Fruit fly (Drosophila melanogaster) whole organism, embryonic: ENCODE measurements around the gene CG10702.

Experiments
- Blimp-1 ChIP-seq: fragments of 200-800 bp; sonication (Bioruptor generic); optimal IDR thresholded peaks from 3 replicates; lab custom pipeline; 2018; ENCODE audit warnings: missing biosample characterization, missing genetic modification characterization, mild to moderate bottlenecking, moderate library complexity, missing genetic modification reagents
- CG1024 ChIP-seq: fragments of 200-800 bp; sonication (Bioruptor generic); IDR thresholded peaks from 2 replicates; pipeline ENCODE4 v1.3.6; 2022; ENCODE audit warnings: missing biosample characterization, missing genetic modification characterization
- CG12299 ChIP-seq: fragments of 200-800 bp; sonication (Bioruptor generic); optimal IDR thresholded peaks from 2 replicates; lab custom pipeline; 2018; ENCODE audit warnings: missing biosample characterization, mild to moderate bottlenecking, missing genetic modification characterization
- CG13287 ChIP-seq: fragments of 200-800 bp; sonication (Bioruptor generic); IDR thresholded peaks from 2 replicates; pipeline ENCODE4 v1.3.6; 2022; ENCODE audit warnings: missing biosample characterization, missing genetic modification characterization; ENCODE audit not compliant: partially characterized antibody
- CG17385 ChIP-seq: fragments of 200-800 bp; sonication (Bioruptor generic); optimal IDR thresholded peaks from 3 replicates; lab custom pipeline; 2018; ENCODE audit warnings: missing biosample characterization, mild to moderate bottlenecking, missing genetic modification characterization
- CG17612 ChIP-seq: fragments of 200-800 bp; sonication (Bioruptor generic); IDR thresholded peaks from 2 replicates; pipeline ENCODE4 v1.3.6; 2022; ENCODE audit warnings: missing biosample characterization, missing genetic modification characterization
- CG2875 ChIP-seq: fragments of 200-800 bp; sonication (Bioruptor generic); optimal IDR thresholded peaks from 2 replicates; lab custom pipeline; 2017; ENCODE audit warnings: missing biosample characterization, mild to moderate bottlenecking, missing genetic modification characterization, missing genetic modification reagents
- CG4730 ChIP-seq: fragments of 200-800 bp; sonication (Bioruptor generic); IDR thresholded peaks from 2 replicates; pipeline ENCODE4 v1.3.6; 2022; ENCODE audit warnings: missing biosample characterization, missing genetic modification characterization
- CG6683 ChIP-seq: fragments of 200-800 bp; sonication (Bioruptor generic); optimal IDR thresholded peaks from 2 replicates; lab custom pipeline; 2017; ENCODE audit warnings: missing biosample characterization, mild to moderate bottlenecking, missing genetic modification characterization, missing genetic modification reagents
- CG6689 ChIP-seq: fragments of 200-800 bp; sonication (Bioruptor generic); IDR thresholded peaks from 2 replicates; pipeline ENCODE4 v1.3.6; 2022; ENCODE audit warnings: missing biosample characterization, missing genetic modification characterization
- CG7372 ChIP-seq: fragments of 200-800 bp; sonication (Bioruptor generic); IDR thresholded peaks from 2 replicates; pipeline ENCODE4 v1.3.6; 2022; ENCODE audit warnings: missing biosample characterization, missing genetic modification characterization
- CHES-1-like ChIP-seq: fragments of 200-800 bp; sonication (Bioruptor generic); optimal IDR thresholded peaks from 2 replicates; lab custom pipeline; 2016; ENCODE audit warnings: missing biosample characterization, missing genetic modification characterization
- Dad ChIP-seq: fragments of 200-800 bp; sonication (Bioruptor generic); optimal IDR thresholded peaks from 3 replicates; lab custom pipeline; 2016; ENCODE audit warnings: missing biosample characterization, missing genetic modification characterization
- HLH4C ChIP-seq: fragments of 200-800 bp; sonication (Bioruptor generic); IDR thresholded peaks from 3 replicates; pipeline ENCODE4 v1.3.6; 2022; ENCODE audit warnings: missing biosample characterization, missing genetic modification characterization; ENCODE audit not compliant: partially characterized antibody
- HLHmδ ChIP-seq: fragments of 200-800 bp; sonication (Bioruptor generic); optimal IDR thresholded peaks from 2 replicates; lab custom pipeline; 2018; ENCODE audit warnings: missing biosample characterization, mild to moderate bottlenecking, missing genetic modification characterization, moderate library complexity
- Hmr ChIP-seq: fragments of 200-800 bp; sonication (Bioruptor generic); optimal IDR thresholded peaks from 3 replicates; lab custom pipeline; 2017; ENCODE audit warnings: mild to moderate bottlenecking, missing biosample characterization, missing genetic modification reagents, missing genetic modification characterization
- Hr39 ChIP-seq: fragments of >200 bp; optimal IDR thresholded peaks from 2 replicates; lab custom pipeline; 2017
- Hr78 ChIP-seq, 2 experiments: fragments of 200-800 bp in 1 of 2; fragments of >200 bp in 1 of 2; sonication (Bioruptor generic) in 1 of 2; optimal IDR thresholded peaks; 2 replicates each; lab custom pipeline; 2017 to 2019; ENCODE audit warnings: missing biosample characterization in 2 of 2, missing genetic modification characterization in 2 of 2, mild to moderate bottlenecking in 1 of 2, moderate library complexity in 1 of 2
- Lim3 ChIP-seq: fragments of 200-800 bp; sonication (Bioruptor generic); IDR thresholded peaks from 2 replicates; pipeline ENCODE4 v1.3.6; 2022; ENCODE audit warnings: missing biosample characterization, missing genetic modification characterization
- Lpt ChIP-seq: fragments of >200 bp; optimal IDR thresholded peaks from 2 replicates; lab custom pipeline; 2018; ENCODE audit warnings: missing biosample characterization, missing genetic modification characterization
- MTF-1 ChIP-seq: fragments of 200-800 bp; sonication (Bioruptor generic); optimal IDR thresholded peaks from 2 replicates; lab custom pipeline; 2018; ENCODE audit warnings: missing biosample characterization, mild to moderate bottlenecking, missing genetic modification characterization, borderline replicate concordance
- Pdp1 ChIP-seq, 2 experiments: fragments of 200-800 bp; sonication (Bioruptor generic); optimal IDR thresholded peaks; 3 replicates each; lab custom pipeline; 2016; ENCODE audit warnings: missing biosample characterization in 2 of 2, missing genetic modification characterization in 2 of 2, mild to moderate bottlenecking in 1 of 2, moderate library complexity in 1 of 2
- Vsx1 ChIP-seq: fragments of 200-800 bp; sonication (Bioruptor generic); optimal IDR thresholded peaks from 2 replicates; lab custom pipeline; 2017; ENCODE audit warnings: missing biosample characterization, mild to moderate bottlenecking, missing genetic modification characterization, missing genetic modification reagents
- amos ChIP-seq: fragments of 200-800 bp; sonication (Bioruptor generic); IDR thresholded peaks from 2 replicates; pipeline ENCODE4 v1.3.6; 2022; ENCODE audit warnings: missing biosample characterization, missing genetic modification characterization; ENCODE audit not compliant: partially characterized antibody
- ato ChIP-seq: fragments of 200-800 bp; sonication (Bioruptor generic); IDR thresholded peaks from 2 replicates; pipeline ENCODE4 v1.3.6; 2022; ENCODE audit warnings: missing biosample characterization, missing genetic modification characterization; ENCODE audit not compliant: partially characterized antibody
- bcd ChIP-seq: fragments of 200-800 bp; sonication (Bioruptor generic); optimal IDR thresholded peaks from 2 replicates; lab custom pipeline; 2017; ENCODE audit warnings: missing biosample characterization, mild to moderate bottlenecking, missing genetic modification characterization
- cad ChIP-seq: fragments of >200 bp; optimal IDR thresholded peaks from 2 replicates; lab custom pipeline; 2017; ENCODE audit warnings: missing biosample characterization, missing genetic modification characterization
- caup ChIP-seq: fragments of 200-800 bp; sonication (Bioruptor generic); optimal IDR thresholded peaks from 3 replicates; lab custom pipeline; 2017; ENCODE audit warnings: missing biosample characterization, mild to moderate bottlenecking, missing genetic modification characterization, moderate library complexity; ENCODE audit not compliant: severe bottlenecking
- crp ChIP-seq, 2 experiments: fragments of 200-800 bp; sonication (Bioruptor generic); optimal IDR thresholded peaks; 2 replicates in 1 of 2; 3 replicates in 1 of 2; lab custom pipeline; 2017; ENCODE audit warnings: missing biosample characterization in 2 of 2, missing genetic modification characterization in 2 of 2, mild to moderate bottlenecking in 1 of 2, moderate library complexity in 1 of 2
- exex ChIP-seq: fragments of 200-800 bp; sonication (Bioruptor generic); optimal IDR thresholded peaks from 4 replicates; lab custom pipeline; 2018; ENCODE audit warnings: missing biosample characterization, mild to moderate bottlenecking, missing genetic modification characterization, moderate library complexity
- eyg ChIP-seq: fragments of 200-800 bp; sonication (Bioruptor generic); optimal IDR thresholded peaks from 3 replicates; lab custom pipeline; 2016; ENCODE audit warnings: missing biosample characterization, missing genetic modification characterization
- gce ChIP-seq: fragments of 200-800 bp; sonication (Bioruptor generic); IDR thresholded peaks from 3 replicates; pipeline ENCODE4 v1.3.6; 2022; ENCODE audit warnings: missing biosample characterization, missing genetic modification characterization
- grn ChIP-seq: fragments of 200-800 bp; sonication (Bioruptor generic); optimal IDR thresholded peaks from 3 replicates; lab custom pipeline; 2017; ENCODE audit warnings: missing biosample characterization, missing genetic modification characterization
- gsb ChIP-seq: fragments of 200-800 bp; sonication (Bioruptor generic); IDR thresholded peaks from 2 replicates; pipeline ENCODE4 v1.3.6; 2022; ENCODE audit warnings: missing biosample characterization, missing genetic modification characterization
- gsb-n ChIP-seq: fragments of 200-800 bp; sonication (Bioruptor generic); optimal IDR thresholded peaks from 3 replicates; lab custom pipeline; 2018; ENCODE audit warnings: missing biosample characterization, mild to moderate bottlenecking, missing genetic modification characterization
- hb ChIP-seq: fragments of 200-800 bp; sonication (Bioruptor generic); IDR thresholded peaks from 3 replicates; pipeline ENCODE4 v1.3.6; 2022; ENCODE audit warnings: missing biosample characterization, missing genetic modification characterization; ENCODE audit not compliant: partially characterized antibody
- ind ChIP-seq: fragments of 200-800 bp; sonication (Bioruptor generic); optimal IDR thresholded peaks from 3 replicates; lab custom pipeline; 2016; ENCODE audit warnings: missing biosample characterization, missing genetic modification characterization
- jing ChIP-seq: fragments of 200-800 bp; sonication (Bioruptor generic); optimal IDR thresholded peaks from 2 replicates; lab custom pipeline; 2018; ENCODE audit warnings: missing biosample characterization, mild to moderate bottlenecking, missing genetic modification characterization
- kni ChIP-seq: fragments of 200-800 bp; sonication (Bioruptor generic); optimal IDR thresholded peaks from 3 replicates; lab custom pipeline; 2017; ENCODE audit warnings: mild to moderate bottlenecking, missing biosample characterization, missing genetic modification reagents, missing genetic modification characterization
- lilli ChIP-seq: fragments of 200-800 bp; sonication (Bioruptor generic); optimal IDR thresholded peaks from 3 replicates; lab custom pipeline; 2016; ENCODE audit warnings: missing biosample characterization, missing genetic modification characterization
- mld ChIP-seq: fragments of 200-800 bp; sonication (Bioruptor generic); IDR thresholded peaks from 3 replicates; pipeline ENCODE4 v1.3.6; 2022; ENCODE audit warnings: missing biosample characterization, missing genetic modification characterization; ENCODE audit not compliant: partially characterized antibody
- onecut ChIP-seq: fragments of 200-800 bp; sonication (Bioruptor generic); IDR thresholded peaks from 2 replicates; pipeline ENCODE4 v1.3.6; 2022; ENCODE audit warnings: missing biosample characterization, missing genetic modification characterization
- scrt ChIP-seq: fragments of 200-800 bp; sonication (Bioruptor generic); optimal IDR thresholded peaks from 2 replicates; lab custom pipeline; 2018; ENCODE audit warnings: missing biosample characterization, mild to moderate bottlenecking, missing genetic modification characterization, moderate library complexity
- sens-2 ChIP-seq: fragments of 200-800 bp; sonication (Bioruptor generic); IDR thresholded peaks from 2 replicates; pipeline ENCODE4 v1.3.6; 2022; ENCODE audit warnings: missing biosample characterization, missing genetic modification characterization
- sr ChIP-seq: fragments of 200-800 bp; sonication (Bioruptor generic); IDR thresholded peaks from 3 replicates; pipeline ENCODE4 v1.3.6; 2022; ENCODE audit warnings: missing biosample characterization, missing genetic modification characterization
- stwl ChIP-seq: fragments of 200-800 bp; sonication (Bioruptor generic); optimal IDR thresholded peaks from 3 replicates; lab custom pipeline; 2018; ENCODE audit warnings: missing biosample characterization, mild to moderate bottlenecking, missing genetic modification characterization, moderate library complexity
- sug ChIP-seq: fragments of 200-800 bp; optimal IDR thresholded peaks from 2 replicates; lab custom pipeline; 2019; ENCODE audit warnings: missing biosample characterization, mild to moderate bottlenecking, missing genetic modification characterization, moderate library complexity
- trem ChIP-seq: fragments of 200-800 bp; optimal IDR thresholded peaks from 3 replicates; lab custom pipeline; 2019; ENCODE audit warnings: missing biosample characterization, mild to moderate bottlenecking, missing genetic modification characterization, moderate library complexity
- twi ChIP-seq: fragments of 200-800 bp; optimal IDR thresholded peaks from 2 replicates; lab custom pipeline; 2019; ENCODE audit warnings: missing biosample characterization, mild to moderate bottlenecking, missing genetic modification characterization, moderate library complexity
- vnd ChIP-seq: fragments of 200-800 bp; sonication (Bioruptor generic); IDR thresholded peaks from 3 replicates; pipeline ENCODE4 v1.3.6; 2022; ENCODE audit warnings: missing biosample characterization, missing genetic modification characterization; ENCODE audit not compliant: partially characterized antibody

CG10702 gene

DNA sequence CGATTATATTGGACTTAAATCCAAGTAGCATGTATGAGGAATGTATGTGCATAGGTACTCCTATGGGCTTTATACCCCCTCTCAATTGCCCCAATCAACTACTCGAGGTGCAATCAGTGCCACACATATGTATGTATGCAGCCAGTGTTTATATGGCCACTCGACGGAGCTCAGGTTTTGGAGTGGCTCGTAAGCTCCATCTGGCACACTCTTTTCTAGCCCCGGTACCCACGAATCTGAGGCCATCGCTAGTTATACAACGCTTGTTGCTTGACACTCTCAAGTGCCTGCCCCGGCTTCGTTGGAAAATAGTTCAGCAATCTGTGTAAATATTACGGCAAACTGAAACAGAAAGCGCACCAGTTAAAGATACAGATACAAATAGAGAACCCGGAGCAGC lies 26.7 kb upstream of the CG10702 start:
- peak; percentile 82 for TF ChIP-seq vnd
- no peak for TF ChIP-seq eyg
- TF ChIP-seq ind (GFP tag; lab: Kevin White, UChicago) = no peak
- no peak for TF ChIP-seq HLHmδ (GFP tag; lab: Kevin White, UChicago)
- no peak for TF ChIP-seq CHES-1-like (GFP tag; lab: Kevin White, UChicago)
- peak; percentile 24 for TF ChIP-seq CG2875 (GFP tag; lab: Kevin White, UChicago)
- no peak for TF ChIP-seq Lpt (GFP tag; lab: Kevin White, UChicago)
- no peak for TF ChIP-seq ato (GFP tag; lab: Robert Waterston, UW)
- no peak for TF ChIP-seq CG4730 (GFP tag; lab: Robert Waterston, UW)
- TF ChIP-seq Dad = no peak
- no peak for TF ChIP-seq CG13287 (GFP tag; lab: Robert Waterston, UW)
- no peak for TF ChIP-seq gsb (GFP tag; lab: Robert Waterston, UW)
- TF ChIP-seq stwl (tag; lab: Kevin White, UChicago) = no peak
- no peak for TF ChIP-seq gsb-n
- no peak for TF ChIP-seq cad (GFP tag; lab: Kevin White, UChicago)
- no peak for TF ChIP-seq lilli (GFP tag; lab: Kevin White, UChicago)
- TF ChIP-seq Lim3 (GFP tag; lab: Robert Waterston, UW) = 0 out of 2 replicates have a peak, but pooled peaks have one; percentile 56
- TF ChIP-seq Hr78 (GFP tag; optimal IDR thresholded peaks at IDR 0.05; lab: Kevin White, UChicago) = peak in 1 of 2 experiments; percentile 55
- TF ChIP-seq onecut (GFP tag; lab: Robert Waterston, UW) = no peak
- TF ChIP-seq amos (GFP tag; lab: Robert Waterston, UW) = no peak
- peak in 1 of 2 experiments; percentile 90 for TF ChIP-seq Pdp1 (GFP tag; optimal IDR thresholded peaks at IDR 0.05; lab: Kevin White, UChicago)
- TF ChIP-seq grn (GFP tag; lab: Kevin White, UChicago) = peak; percentile 80
- no peak for TF ChIP-seq CG1024 (GFP tag; lab: Robert Waterston, UW)
- TF ChIP-seq mld (GFP tag; lab: Robert Waterston, UW) = no peak
- TF ChIP-seq sr (GFP tag; lab: Robert Waterston, UW) = no peak
- TF ChIP-seq CG7372 = no peak
- no peak for TF ChIP-seq CG6689
- no peak for TF ChIP-seq CG12299 (tag; lab: Kevin White, UChicago)
- no peak for TF ChIP-seq HLH4C (GFP tag; lab: Robert Waterston, UW)
- TF ChIP-seq caup (GFP tag; lab: Kevin White, UChicago) = no peak
- no peak for TF ChIP-seq Blimp-1 (GFP tag; lab: Kevin White, UChicago)
- TF ChIP-seq Hmr (GFP tag; lab: Kevin White, UChicago) = no peak
- no peak for TF ChIP-seq CG6683
- no peak for TF ChIP-seq Hr39 (lab: Kevin White, UChicago)
- TF ChIP-seq bcd = no peak
- no peak for TF ChIP-seq crp (GFP tag; optimal IDR thresholded peaks at IDR 0.05; lab: Kevin White, UChicago)
- no peak for TF ChIP-seq jing (GFP tag; lab: Kevin White, UChicago)
- TF ChIP-seq trem (tag; lab: Kevin White, UChicago) = no peak
- peak; percentile 71 for TF ChIP-seq sens-2 (GFP tag; lab: Robert Waterston, UW)
- no peak for TF ChIP-seq scrt (GFP tag; lab: Kevin White, UChicago)
- peak; percentile 92 for TF ChIP-seq twi (tag; lab: Kevin White, UChicago)
- TF ChIP-seq kni = peak; percentile 19
- TF ChIP-seq CG17385 = no peak
- no peak for TF ChIP-seq CG17612 (GFP tag; lab: Robert Waterston, UW)
- no peak for TF ChIP-seq MTF-1 (GFP tag; lab: Kevin White, UChicago)
- 0 out of 3 replicates have a peak, but pooled peaks have one; percentile 27 for TF ChIP-seq gce (GFP tag; lab: Robert Waterston, UW)
- TF ChIP-seq sug (tag; lab: Kevin White, UChicago) = peak; percentile 34
- no peak for TF ChIP-seq hb (GFP tag; lab: Robert Waterston, UW)
- TF ChIP-seq exex (tag; lab: Kevin White, UChicago) = peak; percentile 60
- peak; percentile 96 for TF ChIP-seq Vsx1 (GFP tag; lab: Kevin White, UChicago)
